Worm (Caenorhabditis elegans) whole organism, dauer: ENCODE data around the gene cyp-33C6.

Source experiments
- unc-62 ChIP-seq: sonication (generic microtip); optimal IDR thresholded peaks from 2 replicates; lab custom pipeline; 2017; ENCODE audit warnings: missing biosample characterization, missing genetic modification reagents, missing genetic modification characterization

The cyp-33C6 gene

ce11 chrV:2215352-2215751 is 33.9 kb downstream of the cyp-33C6 start, which contains the start of gene nstp-8:
Gene nstp-8, plus strand, starts transcription at chrV:2215652.
- TF ChIP-seq unc-62 (GFP tag; lab: Kevin White, UChicago): no peak

ce11 chrV:2214428-2215038 is 34.7 kb downstream of the cyp-33C6 start, which contains the start of gene nhr-184:
Gene nhr-184, minus strand, starts transcription at chrV:2214478.
- TF ChIP-seq unc-62 (GFP tag; lab: Kevin White, UChicago): no peak

DNA sequence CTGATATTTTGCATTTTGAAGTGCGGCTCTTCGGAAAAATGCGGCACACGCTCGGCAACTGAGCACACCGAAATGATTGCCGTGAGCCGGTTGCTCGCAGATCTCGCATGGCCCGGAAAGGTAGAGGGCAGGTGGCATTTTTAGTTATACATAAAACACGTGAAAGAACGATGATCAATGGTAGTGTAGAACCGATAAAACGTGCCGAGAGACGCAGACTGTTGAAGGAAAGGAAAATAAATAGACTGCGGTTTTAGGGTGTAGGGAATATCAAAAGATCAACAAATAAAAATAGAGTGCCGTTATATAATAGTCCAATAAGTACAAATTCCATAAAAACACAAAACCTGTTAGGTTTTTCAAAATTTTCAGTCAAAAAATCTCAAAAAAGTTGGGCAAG is 37.3 kb downstream of the cyp-33C6 start, which contains the start of gene nhr-133:
Gene nhr-133, minus strand, starts transcription at position 183 of the 400 bp plus-strand sequence.
- TF ChIP-seq unc-62 (GFP tag; lab: Kevin White, UChicago): no peak

DNA sequence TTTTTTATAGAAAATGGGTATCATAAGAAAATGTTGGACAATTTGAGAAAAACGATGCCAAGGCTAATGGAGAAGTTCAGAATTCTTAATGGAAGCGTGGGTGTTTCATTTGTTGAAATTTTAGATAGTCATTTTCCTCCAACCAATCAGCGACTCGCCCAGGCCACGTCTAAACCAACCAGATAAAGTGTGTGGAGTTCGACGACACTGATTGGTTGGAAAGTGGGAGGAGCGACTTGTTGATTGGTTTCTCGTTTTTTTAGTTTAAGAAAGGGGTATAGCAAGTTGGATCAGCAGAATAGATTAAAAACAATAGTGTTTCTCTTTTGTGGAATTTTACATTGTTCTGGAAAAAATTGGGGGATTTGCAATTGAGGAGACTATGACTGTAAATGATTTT is 41.7 kb downstream of the cyp-33C6 start:
- no peak for TF ChIP-seq unc-62 (GFP tag; lab: Kevin White, UChicago)

DNA sequence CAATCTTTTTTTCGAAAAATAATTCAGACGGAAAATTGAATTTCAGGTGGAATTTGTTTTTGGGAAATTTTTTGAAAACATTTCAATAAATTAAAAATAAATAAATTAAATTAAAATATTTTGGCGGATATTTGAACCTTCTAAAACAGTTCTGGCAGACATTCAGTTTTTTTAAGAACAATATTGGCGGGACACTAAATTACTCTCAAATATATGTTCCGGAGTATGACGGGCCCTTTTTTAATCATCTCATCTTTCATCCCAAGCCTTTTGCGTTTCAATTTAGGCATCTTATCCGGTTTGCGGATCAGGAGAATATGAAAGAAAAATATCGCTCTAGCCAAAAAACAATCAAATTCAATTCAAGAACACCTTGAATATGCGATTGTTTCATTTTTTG is 42.4 kb downstream of the cyp-33C6 start, which contains the start of gene svh-11:
Gene svh-11, plus strand, starts transcription at position 301 of the 400 bp plus-strand sequence.
- TF ChIP-seq unc-62 (GFP tag; lab: Kevin White, UChicago): no peak

DNA sequence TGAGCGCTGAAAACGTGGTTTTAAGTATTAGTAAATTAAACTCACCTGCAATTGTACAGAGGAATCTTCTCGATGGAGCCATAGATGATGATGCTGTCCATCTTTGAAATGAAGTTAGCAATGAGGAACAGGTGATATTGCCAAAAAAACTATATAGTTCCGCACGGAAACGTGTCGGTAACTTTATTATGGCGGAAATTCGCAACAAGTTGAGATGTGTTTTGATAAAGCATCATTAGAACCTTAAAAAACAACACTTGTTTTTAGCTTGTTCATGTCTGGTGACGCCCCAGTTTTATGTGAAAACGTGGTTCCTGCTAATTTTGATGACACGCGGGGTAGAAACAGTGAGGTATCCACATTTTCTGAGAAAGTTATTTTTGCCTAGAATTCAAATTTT is 43.0 kb downstream of the cyp-33C6 start, which contains the start of gene srt-40:
Gene srt-40, minus strand, starts transcription at position 101 of the 400 bp plus-strand sequence.
- no peak for TF ChIP-seq unc-62 (GFP tag; lab: Kevin White, UChicago)

ce11 chrV:2204080-2204479 is 45.1 kb downstream of the cyp-33C6 start, which contains the start of gene cyp-33C12:
Gene cyp-33C12, minus strand, starts transcription at chrV:2204400.
- no peak for TF ChIP-seq unc-62 (GFP tag; lab: Kevin White, UChicago)

DNA sequence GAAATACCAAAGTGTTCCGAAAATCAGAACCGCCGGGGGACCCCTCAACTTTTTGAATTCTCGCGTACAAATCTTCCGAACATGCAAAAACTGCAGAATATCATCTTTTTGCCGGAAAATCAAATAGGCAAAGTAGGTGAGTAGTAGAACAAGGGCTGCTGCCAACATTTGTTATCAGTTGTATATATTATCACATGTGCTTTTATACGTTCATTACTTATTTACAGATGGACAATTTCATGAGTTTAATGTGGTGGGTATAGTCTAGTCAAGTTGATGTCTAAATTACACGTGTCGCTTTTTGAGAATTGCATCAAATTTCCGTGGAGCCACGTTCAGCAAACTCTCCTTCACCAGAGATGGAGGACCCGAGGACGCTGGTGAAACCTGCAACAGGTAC is 48.0 kb downstream of the cyp-33C6 start, which contains the start of gene cyp-32B1:
Gene cyp-32B1, minus strand, starts transcription at position 176 of the 400 bp plus-strand sequence.
- TF ChIP-seq unc-62 (GFP tag; lab: Kevin White, UChicago): no peak

- TF ChIP-seq unc-62 (GFP tag; lab: Kevin White, UChicago): no peak
Measured at ce11 chrV:2200402-2200801, 48.8 kb downstream of the cyp-33C6 start.

DNA sequence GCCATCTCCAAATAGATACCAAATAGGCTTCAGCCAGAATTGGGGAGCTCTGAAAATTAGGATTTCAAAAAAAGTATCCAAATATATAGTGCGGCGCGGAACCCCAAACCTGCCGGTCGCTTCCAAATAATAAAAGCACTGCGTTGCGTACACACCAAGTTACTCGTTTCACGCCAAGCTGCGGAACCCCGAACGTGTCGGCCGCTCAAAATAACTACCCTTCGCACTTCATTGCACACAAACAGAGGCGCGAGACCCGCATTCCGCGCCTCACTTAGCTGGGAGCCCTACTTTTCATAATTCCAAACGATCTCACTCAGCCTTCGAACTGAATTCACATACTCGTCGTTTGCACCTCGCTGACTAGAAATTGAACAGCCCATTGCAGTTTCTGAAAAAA is 49.6 kb downstream of the cyp-33C6 start:
- no peak for TF ChIP-seq unc-62 (GFP tag; lab: Kevin White, UChicago)
